Worm (Caenorhabditis elegans): ENCODE results near the gene F52D10.4.

DNA sequence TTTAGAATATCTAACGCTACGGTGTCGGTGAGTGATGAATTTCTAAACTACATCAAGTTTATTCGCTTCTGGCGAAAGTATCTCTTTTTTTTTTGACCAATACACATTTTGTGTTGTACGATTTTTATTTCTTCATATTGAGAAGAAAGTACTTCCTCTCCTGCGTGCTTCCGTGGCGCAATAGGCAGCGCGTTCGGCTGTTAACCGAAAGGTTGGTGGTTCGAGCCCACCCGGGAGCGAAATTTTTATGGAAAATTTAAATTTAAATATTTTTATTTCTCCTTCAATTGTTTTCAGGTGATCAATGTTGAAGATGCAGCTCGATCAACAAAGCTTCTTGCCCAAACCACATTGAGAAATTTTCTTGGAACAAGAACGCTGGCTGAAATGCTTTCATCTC, 28.2 kb downstream of the F52D10.4 start:
- TF ChIP-seq nhr-28 (tag; optimal IDR thresholded peaks at IDR 0.05) = no peak
- no peak for TF ChIP-seq lin-13 (tag; optimal IDR thresholded peaks at IDR 0.05)
- TF ChIP-seq snpc-4 (tag; optimal IDR thresholded peaks at IDR 0.05) = no peak
- no peak for TF ChIP-seq unc-62 (GFP tag; optimal IDR thresholded peaks at IDR 0.05)
- TF ChIP-seq elt-1 (tag; optimal IDR thresholded peaks at IDR 0.05; ENCODE audit: borderline replicate concordance, insufficient read depth) = no peak
- TF ChIP-seq nhr-237 (tag; optimal IDR thresholded peaks at IDR 0.05) = no peak
- TF ChIP-seq ces-1 (GFP tag; optimal IDR thresholded peaks at IDR 0.05) = no peak
- TF ChIP-seq ceh-83 (GFP tag; optimal IDR thresholded peaks at IDR 0.05) = no peak
